Worm (Caenorhabditis elegans) whole organism, late embryonic: ENCODE data around the gene ZK856.19.

Source experiments
- C38D4.7 ChIP-seq: fragments of 200-800 bp; sonication (Bioruptor generic); optimal IDR thresholded peaks from 2 replicates; lab custom pipeline; 2018; ENCODE audit warnings: mild to moderate bottlenecking, missing genetic modification characterization, moderate library complexity, missing compliant biosample characterization
- K02D7.2 ChIP-seq: sonication (generic microtip); optimal IDR thresholded peaks from 2 replicates; lab custom pipeline; 2017; ENCODE audit warnings: mild to moderate bottlenecking, missing genetic modification characterization, missing compliant biosample characterization
- Y22D7AL.16 ChIP-seq: sonication (generic microtip); optimal IDR thresholded peaks from 2 replicates; lab custom pipeline; 2016; ENCODE audit warnings: missing genetic modification characterization, missing compliant biosample characterization
- hlh-30 ChIP-seq: sonication (generic microtip); optimal IDR thresholded peaks from 2 replicates; lab custom pipeline; 2017; ENCODE audit warnings: antibody characterized with exemption, missing genetic modification characterization, missing compliant biosample characterization; ENCODE audit not compliant: insufficient read depth
- nhr-232 ChIP-seq: sonication (generic microtip); optimal IDR thresholded peaks from 2 replicates; lab custom pipeline; 2016; ENCODE audit warnings: missing genetic modification characterization, missing compliant biosample characterization
- tbx-2 ChIP-seq: sonication (generic microtip); optimal IDR thresholded peaks from 2 replicates; lab custom pipeline; 2016; ENCODE audit warnings: missing genetic modification characterization, missing compliant biosample characterization

DNA sequence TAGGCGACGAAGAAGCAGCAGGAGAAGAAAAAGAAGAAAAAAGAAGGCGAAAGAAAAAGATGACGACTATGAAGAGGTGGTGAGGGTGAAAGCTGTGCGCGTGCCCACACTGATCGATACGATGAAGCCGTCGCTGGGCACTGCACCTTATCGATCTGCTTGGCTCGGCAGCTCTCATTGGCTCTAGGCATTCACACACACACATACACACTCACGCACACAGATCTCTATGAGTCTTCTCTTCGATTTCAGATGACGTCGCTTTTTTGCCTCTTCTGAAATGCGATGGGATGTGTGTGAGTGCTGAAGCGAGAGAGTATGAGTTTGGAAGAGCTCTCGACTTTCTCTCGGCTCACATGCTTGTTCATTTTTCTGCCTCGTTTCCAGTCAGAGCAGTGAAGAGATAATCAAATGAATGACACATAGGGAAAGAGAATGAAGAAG, 30.1 kb downstream of the ZK856.19 start:
- no peak for TF ChIP-seq Y22D7AL.16 (tag; lab: Kevin White, UChicago)
- TF ChIP-seq K02D7.2 (tag; lab: Kevin White, UChicago): no peak
- no peak for TF ChIP-seq nhr-232
- no peak for TF ChIP-seq C38D4.7 (GFP tag; lab: Kevin White, UChicago)
- peak; percentile 66 for TF ChIP-seq hlh-30 (tag; lab: Kevin White, UChicago)
- TF ChIP-seq tbx-2 (tag; lab: Kevin White, UChicago): peak; percentile 37
